Fruit fly (Drosophila melanogaster) S2 (cell line): ENCODE data around the gene CG10561.

Experiments
- CG8478 ChIP-seq: fragments of >200 bp; optimal IDR thresholded peaks from 2 replicates; lab custom pipeline; 2018
- CTCF ChIP-seq, 2 experiments: fragments of >200 bp; optimal IDR thresholded peaks; 2 replicates each; lab custom pipeline; 2018

DNA sequence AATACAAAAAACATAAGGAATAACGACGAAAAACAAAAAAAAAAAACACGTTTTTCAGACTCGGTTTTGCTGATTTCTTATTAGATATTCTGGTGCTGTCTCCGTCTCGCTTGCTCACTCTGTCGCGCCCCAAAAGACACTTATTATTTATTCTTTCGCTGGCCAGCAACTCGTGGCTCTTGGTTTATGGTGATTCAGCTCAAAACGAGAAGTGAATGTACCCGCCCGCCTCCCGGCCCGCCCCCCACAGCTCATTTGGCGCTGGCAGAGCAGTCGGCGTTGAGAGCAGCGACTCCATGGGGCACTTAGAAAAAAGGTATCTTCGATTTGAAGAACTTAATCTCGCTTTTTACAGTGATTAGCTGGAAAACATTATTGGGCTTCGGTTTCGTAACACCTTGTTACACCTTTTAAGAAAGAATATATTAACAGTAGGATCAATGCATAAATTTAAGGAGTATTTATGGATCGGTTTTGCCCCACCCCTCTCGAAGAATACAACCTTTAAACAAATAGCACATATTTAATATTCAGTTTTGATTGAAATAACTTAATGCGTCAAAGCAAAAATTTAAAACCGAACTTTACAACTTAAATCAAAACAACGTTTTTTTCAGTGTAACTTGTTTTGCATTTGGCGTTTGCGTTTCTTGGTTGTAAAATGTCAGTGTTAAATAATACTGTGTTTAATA, 27.4 kb downstream of the CG10561 start:
- TF ChIP-seq CTCF (optimal IDR thresholded peaks at IDR 0.05; lab: Kevin White, UChicago) (no peak), CG8478 (lab: Kevin White, UChicago) (no peak)
